Fruit fly (Drosophila melanogaster) whole organism, embryonic: Measurements from ENCODE around the gene GramD1B.
"Not testable (repeated sequence)": the region's sequence is repeated elsewhere in the genome, so short reads cannot be mapped to it uniquely, and the experiment has no call there.

Experiments
- ATbp ChIP-seq: fragments of 200-800 bp; sonication (Bioruptor generic); optimal IDR thresholded peaks from 2 replicates; lab custom pipeline; 2017; ENCODE audit warnings: missing biosample characterization, mild to moderate bottlenecking, missing genetic modification characterization, missing genetic modification reagents
- CG10462 ChIP-seq: fragments of 200-800 bp; sonication (Bioruptor generic); optimal IDR thresholded peaks from 2 replicates; lab custom pipeline; 2016; ENCODE audit warnings: missing biosample characterization, missing genetic modification characterization
- CG11247 ChIP-seq: fragments of 200-800 bp; sonication (Bioruptor generic); IDR thresholded peaks from 2 replicates; pipeline ENCODE4 v1.3.6; 2022; ENCODE audit warnings: missing biosample characterization, missing genetic modification characterization
- CG11456 ChIP-seq: fragments of 200-800 bp; sonication (Bioruptor generic); IDR thresholded peaks from 3 replicates; pipeline ENCODE4 v1.3.6; 2022; ENCODE audit warnings: missing biosample characterization, missing genetic modification characterization
- CG12071 ChIP-seq: fragments of 200-800 bp; sonication (Bioruptor generic); optimal IDR thresholded peaks from 3 replicates; lab custom pipeline; 2018; ENCODE audit warnings: missing biosample characterization, mild to moderate bottlenecking, missing genetic modification characterization
- CG12659 ChIP-seq: fragments of 200-800 bp; sonication (Bioruptor generic); optimal IDR thresholded peaks from 3 replicates; lab custom pipeline; 2017; ENCODE audit warnings: mild to moderate bottlenecking, missing biosample characterization, missing genetic modification reagents, missing genetic modification characterization
- CG15011 ChIP-seq: fragments of 200-800 bp; sonication (Bioruptor generic); optimal IDR thresholded peaks from 3 replicates; lab custom pipeline; 2018; ENCODE audit warnings: missing biosample characterization, mild to moderate bottlenecking, missing genetic modification characterization
- CG15696 ChIP-seq: fragments of 200-800 bp; sonication (Bioruptor generic); optimal IDR thresholded peaks from 2 replicates; lab custom pipeline; 2019; ENCODE audit warnings: missing biosample characterization, mild to moderate bottlenecking, missing genetic modification characterization, moderate library complexity
- CG17186 ChIP-seq: fragments of 200-800 bp; sonication (Bioruptor generic); optimal IDR thresholded peaks from 3 replicates; lab custom pipeline; 2017; ENCODE audit warnings: missing biosample characterization, missing genetic modification reagents, missing genetic modification characterization
- CG1792 ChIP-seq: fragments of 200-800 bp; sonication (Bioruptor generic); optimal IDR thresholded peaks from 2 replicates; lab custom pipeline; 2016; ENCODE audit warnings: missing biosample characterization, missing genetic modification characterization
- CG18011 ChIP-seq: fragments of 200-800 bp; sonication (Bioruptor generic); optimal IDR thresholded peaks from 2 replicates; lab custom pipeline; 2017; ENCODE audit warnings: missing biosample characterization, missing genetic modification characterization, mild to moderate bottlenecking, moderate library complexity, missing genotype
- CG30020 ChIP-seq: fragments of 200-800 bp; optimal IDR thresholded peaks from 2 replicates; lab custom pipeline; 2019; ENCODE audit warnings: missing biosample characterization, mild to moderate bottlenecking, missing genetic modification characterization, moderate library complexity
- CG3065 ChIP-seq: fragments of 200-800 bp; sonication (Bioruptor generic); optimal IDR thresholded peaks from 2 replicates; lab custom pipeline; 2016; ENCODE audit warnings: missing biosample characterization, missing genetic modification characterization
- CG3847 ChIP-seq: fragments of 200-800 bp; sonication (Bioruptor generic); IDR thresholded peaks from 2 replicates; pipeline ENCODE4 v1.3.6; 2022; ENCODE audit warnings: missing biosample characterization, missing genetic modification characterization
- CG6813 ChIP-seq: fragments of 200-800 bp; sonication (Bioruptor generic); optimal IDR thresholded peaks from 2 replicates; lab custom pipeline; 2017; ENCODE audit warnings: missing biosample characterization, missing genetic modification characterization, mild to moderate bottlenecking, moderate library complexity, missing genetic modification reagents
- CG7987 ChIP-seq: fragments of 200-800 bp; sonication (Bioruptor generic); optimal IDR thresholded peaks from 2 replicates; lab custom pipeline; 2018; ENCODE audit warnings: missing biosample characterization, mild to moderate bottlenecking, missing genetic modification characterization, moderate library complexity
- CG8478 ChIP-seq: fragments of >200 bp; optimal IDR thresholded peaks from 2 replicates; lab custom pipeline; 2018
- CG8924 ChIP-seq: fragments of 200-800 bp; optimal IDR thresholded peaks from 3 replicates; lab custom pipeline; 2019; ENCODE audit warnings: missing biosample characterization, mild to moderate bottlenecking, missing genetic modification characterization, moderate library complexity
- CG8944 ChIP-seq: fragments of 200-800 bp; sonication (Bioruptor generic); optimal IDR thresholded peaks from 3 replicates; lab custom pipeline; 2016; ENCODE audit warnings: missing biosample characterization, missing genetic modification characterization
- CkIIα-i1 ChIP-seq: fragments of 200-800 bp; sonication (Bioruptor generic); IDR thresholded peaks from 2 replicates; pipeline ENCODE4 v1.3.6; 2022; ENCODE audit warnings: missing biosample characterization, missing genetic modification characterization
- Elba2 ChIP-seq: fragments of 200-800 bp; sonication (Bioruptor generic); optimal IDR thresholded peaks from 3 replicates; lab custom pipeline; 2016; ENCODE audit warnings: missing biosample characterization, missing genetic modification characterization
- Fer3 ChIP-seq: fragments of 200-800 bp; sonication (Bioruptor generic); optimal IDR thresholded peaks from 2 replicates; lab custom pipeline; 2018; ENCODE audit warnings: missing biosample characterization, mild to moderate bottlenecking, missing genetic modification characterization, moderate library complexity
- Hr51 ChIP-seq, 2 experiments: fragments of 200-800 bp; sonication (Bioruptor generic); optimal IDR thresholded peaks; 2 replicates in 1 of 2; 3 replicates in 1 of 2; lab custom pipeline; 2016 to 2018; ENCODE audit warnings: missing biosample characterization in 2 of 2, missing genetic modification characterization in 2 of 2, mild to moderate bottlenecking in 1 of 2, moderate library complexity in 1 of 2
- Lim3 ChIP-seq: fragments of 200-800 bp; sonication (Bioruptor generic); IDR thresholded peaks from 2 replicates; pipeline ENCODE4 v1.3.6; 2022; ENCODE audit warnings: missing biosample characterization, missing genetic modification characterization
- NK7.1 ChIP-seq: fragments of 200-800 bp; sonication (Bioruptor generic); optimal IDR thresholded peaks from 3 replicates; lab custom pipeline; 2016; ENCODE audit warnings: missing biosample characterization, missing genetic modification characterization
- Neu2 ChIP-seq: fragments of 200-800 bp; sonication (Bioruptor generic); optimal IDR thresholded peaks from 3 replicates; lab custom pipeline; 2016; ENCODE audit warnings: missing biosample characterization, missing genetic modification characterization, borderline replicate concordance
- Six4 ChIP-seq: fragments of 200-800 bp; sonication (Bioruptor generic); optimal IDR thresholded peaks from 2 replicates; lab custom pipeline; 2016; ENCODE audit warnings: missing biosample characterization, missing genetic modification characterization
- Stat92E ChIP-seq, 3 experiments: fragments of >200 bp in 2 of 3; fragments of 200-800 bp in 1 of 3; sonication (Bioruptor generic) in 1 of 3; optimal IDR thresholded peaks; 2 replicates each; lab custom pipeline; 2017 to 2019; ENCODE audit warnings: missing biosample characterization in 3 of 3, missing genetic modification characterization in 3 of 3, mild to moderate bottlenecking in 1 of 3, moderate library complexity in 1 of 3
- abd-A ChIP-seq: fragments of 200-800 bp; sonication (Bioruptor generic); optimal IDR thresholded peaks from 3 replicates; lab custom pipeline; 2019; ENCODE audit warnings: missing biosample characterization, mild to moderate bottlenecking, missing genetic modification characterization, moderate library complexity
- cwo ChIP-seq: fragments of 200-800 bp; sonication (Bioruptor generic); optimal IDR thresholded peaks from 3 replicates; lab custom pipeline; 2017; ENCODE audit warnings: missing biosample characterization, missing genetic modification characterization, mild to moderate bottlenecking, moderate library complexity, missing genetic modification reagents
- danr ChIP-seq: fragments of 200-800 bp; sonication (Bioruptor generic); IDR thresholded peaks from 2 replicates; pipeline ENCODE4 v1.3.6; 2022; ENCODE audit warnings: missing biosample characterization, missing genetic modification characterization
- fd96Cb ChIP-seq: fragments of 200-800 bp; sonication (Bioruptor generic); optimal IDR thresholded peaks from 2 replicates; lab custom pipeline; 2018; ENCODE audit warnings: missing biosample characterization, mild to moderate bottlenecking, missing genetic modification characterization, moderate library complexity
- gcm2 ChIP-seq: fragments of 200-800 bp; sonication (Bioruptor generic); optimal IDR thresholded peaks from 2 replicates; lab custom pipeline; 2016; ENCODE audit warnings: missing biosample characterization, missing genetic modification characterization
- gem ChIP-seq: fragments of 200-800 bp; sonication (Bioruptor generic); optimal IDR thresholded peaks from 2 replicates; lab custom pipeline; 2019; ENCODE audit warnings: missing biosample characterization, mild to moderate bottlenecking, missing genetic modification characterization, moderate library complexity
- grau ChIP-seq: fragments of 200-800 bp; optimal IDR thresholded peaks from 3 replicates; lab custom pipeline; 2019; ENCODE audit warnings: missing biosample characterization, mild to moderate bottlenecking, missing genetic modification characterization, moderate library complexity
- jumu ChIP-seq: fragments of 200-800 bp; sonication (Bioruptor generic); optimal IDR thresholded peaks from 3 replicates; lab custom pipeline; 2016; ENCODE audit warnings: missing biosample characterization, missing genetic modification characterization
- p53 ChIP-seq: fragments of 200-800 bp; sonication (Bioruptor generic); optimal IDR thresholded peaks from 2 replicates; lab custom pipeline; 2016; ENCODE audit warnings: missing biosample characterization, missing genetic modification characterization
- pita ChIP-seq: fragments of 200-800 bp; sonication (Bioruptor generic); optimal IDR thresholded peaks from 2 replicates; lab custom pipeline; 2017; ENCODE audit warnings: missing biosample characterization, mild to moderate bottlenecking, missing genetic modification characterization
- sc ChIP-seq, 3 experiments: fragments of >200 bp in 2 of 3; fragments of 200-800 bp in 1 of 3; sonication (Bioruptor generic) in 1 of 3; optimal IDR thresholded peaks; 2 replicates in 2 of 3; 3 replicates in 1 of 3; lab custom pipeline; 2017; ENCODE audit warnings: mild to moderate bottlenecking in 1 of 3, missing biosample characterization in 1 of 3, missing genetic modification characterization in 1 of 3, missing genetic modification reagents in 1 of 3
- sens ChIP-seq: fragments of 200-800 bp; sonication (Bioruptor generic); peaks from one replicate; lab custom pipeline; 2016; ENCODE audit warnings: missing biosample characterization, missing genetic modification characterization
- wor ChIP-seq: fragments of 200-800 bp; sonication (Bioruptor generic); IDR thresholded peaks from 2 replicates; pipeline ENCODE4 v1.3.6; 2022; ENCODE audit warnings: missing biosample characterization, missing genetic modification characterization

Gene GramD1B

DNA sequence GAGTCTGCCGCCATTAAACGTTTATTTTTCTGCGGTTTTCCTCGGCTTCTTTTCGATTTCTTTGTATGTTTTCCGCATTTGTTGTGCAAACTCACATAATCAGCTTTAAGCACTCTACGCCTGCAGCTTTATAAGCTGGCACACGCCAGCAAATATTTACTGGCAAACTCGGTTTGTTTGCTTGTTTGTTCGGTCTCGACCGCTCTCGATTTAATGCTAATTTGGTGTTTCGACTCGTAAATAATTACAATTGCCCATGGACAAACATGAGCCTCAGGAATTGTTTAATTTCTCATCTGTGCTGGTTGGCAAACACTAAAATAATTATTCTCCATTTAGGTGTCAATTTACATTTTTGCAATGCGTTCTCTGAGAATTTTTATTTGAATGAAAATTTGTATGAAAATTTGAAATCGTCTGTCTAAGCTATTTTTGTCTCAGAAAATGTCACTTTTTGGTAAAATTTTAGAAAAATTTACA, 24.5 kb upstream of the GramD1B start, which contains the start of gene CG34175 (continued):
- TF ChIP-seq Six4 (GFP tag; lab: Kevin White, UChicago) = no peak
- TF ChIP-seq CG3065 (GFP tag; lab: Kevin White, UChicago) = no peak
- no peak for TF ChIP-seq CG15696
- TF ChIP-seq CG18011 (GFP tag; lab: Kevin White, UChicago) = no peak
- no peak for TF ChIP-seq Fer3
- TF ChIP-seq jumu = no peak
- peak; percentile 9 for TF ChIP-seq CG15011 (GFP tag; lab: Kevin White, UChicago)
- no peak for TF ChIP-seq CG17186 (GFP tag; lab: Kevin White, UChicago)
- no peak for TF ChIP-seq CG12659 (GFP tag; lab: Kevin White, UChicago)
- no peak for TF ChIP-seq gcm2 (GFP tag; lab: Kevin White, UChicago)
- no peak for TF ChIP-seq p53 (GFP tag; lab: Kevin White, UChicago)
- TF ChIP-seq abd-A (tag; lab: Kevin White, UChicago) = no peak
- no peak for TF ChIP-seq CG11247 (GFP tag; lab: Robert Waterston, UW)
- TF ChIP-seq cwo (GFP tag; lab: Kevin White, UChicago) = no peak
- peak; percentile 22 for TF ChIP-seq CG6813 (GFP tag; lab: Kevin White, UChicago)
- TF ChIP-seq CG12071 (GFP tag; lab: Kevin White, UChicago) = no peak
- no peak for TF ChIP-seq CG8944 (GFP tag; lab: Kevin White, UChicago)
- no peak for TF ChIP-seq CG11456 (GFP tag; lab: Robert Waterston, UW)
- no peak for TF ChIP-seq sc (optimal IDR thresholded peaks at IDR 0.05; lab: Kevin White, UChicago)
- TF ChIP-seq sc (GFP tag; optimal IDR thresholded peaks at IDR 0.05; lab: Kevin White, UChicago) = peak; percentile 22
- no peak for TF ChIP-seq Hr51 (GFP tag; optimal IDR thresholded peaks at IDR 0.05; lab: Kevin White, UChicago)
- no peak for TF ChIP-seq Lim3
- TF ChIP-seq CG8924 (tag; lab: Kevin White, UChicago) = no peak
- TF ChIP-seq CG8478 (lab: Kevin White, UChicago) = no peak
- TF ChIP-seq CG7987 (GFP tag; lab: Kevin White, UChicago) = no peak
- TF ChIP-seq ATbp (GFP tag; lab: Kevin White, UChicago) = peak; percentile 3
- TF ChIP-seq wor (GFP tag; lab: Robert Waterston, UW) = no peak
- TF ChIP-seq grau (tag; lab: Kevin White, UChicago) = no peak
- TF ChIP-seq CkIIα-i1 = no peak
- TF ChIP-seq pita (GFP tag; lab: Kevin White, UChicago) = no peak
- TF ChIP-seq gem (tag; lab: Kevin White, UChicago) = peak; percentile 63
- no peak for TF ChIP-seq Elba2 (GFP tag; lab: Kevin White, UChicago)
- peak; percentile 78 for TF ChIP-seq sens (GFP tag; lab: Kevin White, UChicago)
- TF ChIP-seq CG3847 = no peak
- no peak for TF ChIP-seq fd96Cb (tag; lab: Kevin White, UChicago)
- TF ChIP-seq CG1792 (GFP tag; lab: Kevin White, UChicago) = no peak
- TF ChIP-seq Neu2 (GFP tag; lab: Kevin White, UChicago) = no peak
- TF ChIP-seq CG30020 (tag; lab: Kevin White, UChicago) = no peak
- no peak for TF ChIP-seq Stat92E (GFP tag; optimal IDR thresholded peaks at IDR 0.05; lab: Kevin White, UChicago)
- TF ChIP-seq, all 482 proteins: peak for 30

DNA sequence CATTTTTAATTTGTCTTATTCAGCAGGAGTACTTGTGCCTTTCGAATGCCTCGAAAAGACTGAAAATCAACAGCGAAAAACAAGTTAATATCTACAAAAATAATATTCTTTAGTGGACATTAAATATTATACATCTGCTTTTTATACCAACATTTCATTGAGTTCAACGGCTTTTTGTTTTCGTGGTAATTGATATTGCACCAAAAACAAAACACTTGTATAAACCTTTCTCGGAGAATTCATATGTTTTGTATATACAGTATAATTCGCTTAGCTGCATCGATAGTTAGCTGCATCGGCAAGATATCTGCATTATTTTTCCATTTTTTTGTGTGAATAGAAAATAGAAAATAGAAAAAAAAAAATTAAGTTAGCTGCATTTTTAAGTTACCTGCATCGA, 15.2 kb upstream of the GramD1B start, which contains the start of gene CG42460:
TSS of gene CG42460 (minus strand) at position 101 of the 400 bp plus-strand sequence.
- not testable (repeated sequence) for TF ChIP-seq danr (GFP tag; lab: Robert Waterston, UW); CG10462 (GFP tag; lab: Kevin White, UChicago); NK7.1 (GFP tag; lab: Kevin White, UChicago)
